Worm (Caenorhabditis elegans): ENCODE data around the gene mrps-18C.
A peak's percentile ranks its signal among the peaks of the same experiment; 100 is the strongest.

Gene mrps-18C

DNA sequence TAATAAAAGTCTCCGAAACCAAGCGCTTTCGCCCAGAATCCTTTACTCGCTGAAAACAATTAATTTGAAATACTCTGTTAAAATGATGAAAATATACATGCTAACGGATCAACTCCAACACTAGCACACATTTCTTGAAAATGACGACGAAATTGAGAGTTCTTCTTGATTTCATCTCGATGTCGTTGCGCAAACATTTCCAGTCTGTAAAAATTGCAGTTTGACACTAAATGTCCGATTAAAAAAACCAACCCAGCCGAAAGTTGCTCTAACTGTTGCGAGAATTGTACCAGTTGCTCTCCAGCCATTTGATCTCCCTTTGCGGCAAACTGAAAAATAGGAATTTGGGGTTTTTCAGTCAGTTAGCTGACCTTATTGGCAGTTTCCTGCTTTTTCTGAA, 25.9 kb downstream of the mrps-18C start:
- TF ChIP-seq ztf-18 (tag; optimal IDR thresholded peaks at IDR 0.05), result peak; percentile 9
- no peak for TF ChIP-seq tlf-1 (GFP tag; optimal IDR thresholded peaks at IDR 0.05)
- peak; percentile 38; the same call in 1 of the 2 replicates for TF ChIP-seq lin-26 (GFP tag; IDR thresholded peaks at IDR 0.05)
- peak; percentile 34; the same call in 1 of the 2 replicates for TF ChIP-seq madf-6 (GFP tag; IDR thresholded peaks at IDR 0.05)
- TF ChIP-seq ekl-4 (GFP tag; IDR thresholded peaks at IDR 0.05), result 0 out of 2 replicates have a peak, but pooled peaks have one; percentile 18
- TF ChIP-seq egl-18 (GFP tag; IDR thresholded peaks at IDR 0.05), result no peak

ce11 chrIII:4962393-4962792, 27.0 kb downstream of the mrps-18C start, which contains the start of gene vps-22:
TSS of gene vps-22 (minus strand) at chrIII:4962493.
- no peak for TF ChIP-seq madf-3 (GFP tag; IDR thresholded peaks at IDR 0.05)
- no peak for TF ChIP-seq zfh-2 (GFP tag; conservative IDR thresholded peaks at IDR 0.05)
- no peak for TF ChIP-seq somi-1 (GFP tag; optimal IDR thresholded peaks at IDR 0.05)
- TF ChIP-seq hlh-26 (GFP tag; conservative IDR thresholded peaks at IDR 0.05), result no peak

DNA sequence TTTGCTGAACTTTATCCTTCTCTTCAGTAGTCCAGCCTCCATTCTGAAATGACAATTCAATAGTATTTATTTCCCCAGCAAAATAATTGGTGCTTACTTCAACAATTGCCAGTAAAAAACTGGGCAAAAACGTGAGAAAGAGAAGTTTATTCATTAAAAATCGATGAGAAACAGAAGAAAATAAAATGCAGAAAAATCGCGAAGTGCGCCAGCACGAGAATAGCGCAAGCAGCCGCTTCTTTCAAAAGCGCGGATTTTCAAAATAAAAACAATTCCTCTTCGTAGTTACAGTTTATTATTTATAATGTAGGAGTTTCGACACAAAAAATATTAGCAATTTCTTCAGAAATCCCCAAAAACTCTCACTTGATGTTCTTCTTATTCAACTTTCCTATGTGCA, 27.5 kb downstream of the mrps-18C start, which contains the start of gene C27F2.9:
Gene C27F2.9, minus strand, starts transcription at position 159 of the 400 bp plus-strand sequence.
- TF ChIP-seq efl-1 (GFP tag; optimal IDR thresholded peaks at IDR 0.05) (peak; percentile 93), Y95B8A.8 (GFP tag; IDR thresholded peaks at IDR 0.05) (no peak), mxl-1 (tag; optimal IDR thresholded peaks at IDR 0.05) (no peak), ceh-100 (GFP tag; IDR thresholded peaks at IDR 0.05) (peak; percentile 67; the same call in 1 of the 2 replicates), zfh-2 (GFP tag; conservative IDR thresholded peaks at IDR 0.05) (no peak), gei-17 (GFP tag; optimal IDR thresholded peaks at IDR 0.05) (no peak), F10E7.11 (tag; optimal IDR thresholded peaks at IDR 0.05) (no peak), him-1 (tag; optimal IDR thresholded peaks at IDR 0.05) (peak; percentile 70), madf-10 (tag; optimal IDR thresholded peaks at IDR 0.05) (peak; percentile 35), repo-1 (tag; optimal IDR thresholded peaks at IDR 0.05) (peak; percentile 56), xnd-1 (tag; optimal IDR thresholded peaks at IDR 0.05) (peak; percentile 67), ekl-4 (GFP tag; IDR thresholded peaks at IDR 0.05) (no peak), pbrm-1 (GFP tag; IDR thresholded peaks at IDR 0.05) (peak; percentile 73), attf-5 (GFP tag; optimal IDR thresholded peaks at IDR 0.05) (peak; percentile 91), Y56A3A.18 (GFP tag; IDR thresholded peaks at IDR 0.05) (no peak), snpc-4 (GFP tag; optimal IDR thresholded peaks at IDR 0.05) (peak; percentile 50), snpc-4 (tag; optimal IDR thresholded peaks at IDR 0.05) (peak in 2 of 4 experiments; percentile 55 to 85), cebp-2 (GFP tag; IDR thresholded peaks at IDR 0.05) (no peak), F52B5.7 (tag; optimal IDR thresholded peaks at IDR 0.05) (no peak), F23B12.7 (tag; optimal IDR thresholded peaks at IDR 0.05; ENCODE audit: insufficient read depth) (peak; percentile 24), mes-4 (tag; optimal IDR thresholded peaks at IDR 0.05) (no peak), C17E4.6 (GFP tag; IDR thresholded peaks at IDR 0.05) (no peak), K12H6.12 (tag; optimal IDR thresholded peaks at IDR 0.05) (peak; percentile 54), tbx-9 (tag; optimal IDR thresholded peaks at IDR 0.05; ENCODE audit: borderline replicate concordance) (no peak), ceh-58 (GFP tag; IDR thresholded peaks at IDR 0.05) (no peak), attf-6 (GFP tag; IDR thresholded peaks at IDR 0.05) (no peak), mcd-1 (GFP tag; IDR thresholded peaks at IDR 0.05) (peak; percentile 90), C06A6.2 (GFP tag; conservative IDR thresholded peaks at IDR 0.05) (0 out of 2 replicates have a peak, but pooled peaks have one; percentile 34), T07F8.4 (tag; optimal IDR thresholded peaks at IDR 0.05) (no peak), ZK185.1 (tag; optimal IDR thresholded peaks at IDR 0.05; ENCODE audit: poor library complexity, severe bottlenecking) (peak; percentile 55), tlf-1 (GFP tag; optimal IDR thresholded peaks at IDR 0.05) (peak; percentile 83), B0336.3 (GFP tag; IDR thresholded peaks at IDR 0.05) (no peak), lin-26 (GFP tag; IDR thresholded peaks at IDR 0.05) (no peak), nfya-1 (tag; optimal IDR thresholded peaks at IDR 0.05; ENCODE audit: borderline replicate concordance, insufficient read depth) (no peak), ceh-79 (tag; optimal IDR thresholded peaks at IDR 0.05) (no peak), unc-62 (GFP tag; optimal IDR thresholded peaks at IDR 0.05) (no peak), B0019.2 (GFP tag; conservative IDR thresholded peaks at IDR 0.05) (no peak), Y53G8AR.9 (GFP tag; conservative IDR thresholded peaks at IDR 0.05) (peak; percentile 95), ztf-6 (GFP tag; IDR thresholded peaks at IDR 0.05) (peak; percentile 42; the same call in 1 of the 2 replicates)

Measured in whole organism, young adult.